Worm (Caenorhabditis elegans) whole organism, mixed stage, embryonic: Measurements from ENCODE around the gene Y4C6B.3.
"Not testable (repeated sequence)": the region's sequence is repeated elsewhere in the genome, so short reads cannot be mapped to it uniquely, and the experiment has no call there.

ENCODE experiments used
- blmp-1 ChIP-seq: fragments of 150-350 bp; optimal IDR thresholded peaks from 2 replicates; lab custom pipeline; 2014; ENCODE audit warnings: missing biosample characterization, missing genetic modification characterization
- drap-1 ChIP-seq: fragments of 200-800 bp; sonication (Bioruptor generic); optimal IDR thresholded peaks from 3 replicates; lab custom pipeline; 2018; ENCODE audit warnings: mild to moderate bottlenecking, missing genetic modification characterization, missing compliant biosample characterization
- elt-1 ChIP-seq: sonication (generic microtip); optimal IDR thresholded peaks from 2 replicates; lab custom pipeline; 2017; ENCODE audit warnings: missing genetic modification characterization, mild to moderate bottlenecking, missing compliant biosample characterization, antibody characterized with exemption, moderate library complexity, borderline replicate concordance; ENCODE audit not compliant: insufficient read depth
- elt-3 ChIP-seq: fragments of 150-350 bp; optimal IDR thresholded peaks from 2 replicates; lab custom pipeline; 2014; ENCODE audit warnings: missing biosample characterization, missing genetic modification characterization
- lin-13 ChIP-seq: fragments of 150-350 bp; optimal IDR thresholded peaks from 2 replicates; lab custom pipeline; 2014; ENCODE audit warnings: missing biosample characterization, missing genetic modification characterization
- lsy-2 ChIP-seq: fragments of 150-350 bp; optimal IDR thresholded peaks from 2 replicates; lab custom pipeline; 2014; ENCODE audit warnings: missing biosample characterization, missing genetic modification characterization
- nhr-12 ChIP-seq: fragments of 150-350 bp; optimal IDR thresholded peaks from 2 replicates; lab custom pipeline; 2014; ENCODE audit warnings: missing biosample characterization, missing genetic modification characterization
- nhr-2 ChIP-seq: fragments of 150-350 bp; optimal IDR thresholded peaks from 2 replicates; lab custom pipeline; 2014; ENCODE audit warnings: missing biosample characterization, missing genetic modification characterization
- nhr-237 ChIP-seq: fragments of 150-350 bp; optimal IDR thresholded peaks from 2 replicates; lab custom pipeline; 2014; ENCODE audit warnings: missing biosample characterization, missing genetic modification characterization
- nhr-28 ChIP-seq: fragments of 150-350 bp; optimal IDR thresholded peaks from 2 replicates; lab custom pipeline; 2014; ENCODE audit warnings: missing biosample characterization, missing genetic modification characterization
- pha-4 ChIP-seq: fragments of 150-350 bp; optimal IDR thresholded peaks from 2 replicates; lab custom pipeline; 2018; ENCODE audit warnings: missing biosample characterization, missing genetic modification reagents, missing genetic modification characterization
- unc-62 ChIP-seq: fragments of 150-350 bp; optimal IDR thresholded peaks from 2 replicates; lab custom pipeline; 2014; ENCODE audit warnings: missing biosample characterization, missing genetic modification reagents, missing genetic modification characterization

DNA sequence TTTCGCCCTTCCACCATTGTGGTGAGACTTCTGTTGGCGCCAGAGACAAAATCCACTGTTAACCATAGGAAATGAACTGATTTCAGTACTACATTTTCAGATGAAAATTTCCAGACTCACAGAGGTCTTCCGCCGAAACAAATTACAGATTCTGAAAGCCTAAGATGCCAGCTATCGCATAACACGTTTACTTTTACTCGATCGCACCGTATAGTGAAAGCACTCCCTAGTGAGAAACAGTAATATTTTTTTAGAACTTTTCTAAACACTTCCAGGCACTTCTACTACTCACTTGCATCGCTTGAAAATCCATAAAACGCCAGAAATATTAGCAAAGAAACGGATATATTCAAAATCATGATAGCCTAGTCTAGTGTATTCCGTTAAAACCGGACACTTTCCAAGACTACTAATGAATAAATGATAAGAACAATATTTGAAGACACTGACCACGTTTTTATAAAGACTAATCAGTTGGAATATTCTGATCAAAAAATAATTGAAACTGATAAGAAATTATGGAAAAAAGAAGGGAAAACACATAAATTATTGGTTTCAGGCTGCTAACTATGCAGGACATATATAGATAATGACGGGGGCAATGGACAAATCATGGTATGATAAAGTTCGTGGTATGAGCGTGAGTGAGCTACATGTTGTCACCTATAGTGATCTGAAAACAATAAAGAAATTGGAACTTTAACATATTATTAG, 18.4 kb downstream of the Y4C6B.3 start, which contains the start of gene gba-4:
- TF ChIP-seq lin-13 (tag; lab: Kevin White, UChicago); lsy-2 (tag; lab: Kevin White, UChicago); blmp-1 (tag; lab: Kevin White, UChicago); unc-62; nhr-2 (tag; lab: Kevin White, UChicago); nhr-237 (tag; lab: Kevin White, UChicago); elt-3; nhr-12 (tag; lab: Kevin White, UChicago); pha-4 (tag; lab: Kevin White, UChicago); nhr-28 (tag; lab: Kevin White, UChicago); elt-1 (tag; lab: Kevin White, UChicago); drap-1 (GFP tag; lab: Kevin White, UChicago): not testable (repeated sequence)
